Worm (Caenorhabditis elegans) whole organism, early embryonic: ENCODE data around the gene K10D2.8.

ENCODE experiments used
- B0310.2 ChIP-seq: sonication (generic microtip); optimal IDR thresholded peaks from 2 replicates; lab custom pipeline; 2016; ENCODE audit warnings: mild to moderate bottlenecking, missing genetic modification characterization, missing compliant biosample characterization
- aly-1 ChIP-seq: sonication (generic microtip); optimal IDR thresholded peaks from 2 replicates; lab custom pipeline; 2016; ENCODE audit warnings: missing genetic modification characterization, missing compliant biosample characterization
- ama-1 ChIP-seq: fragments of 150-350 bp; optimal IDR thresholded peaks from 2 replicates; lab custom pipeline; 2014
- ceh-13 ChIP-seq: fragments of 200-800 bp; sonication (Bioruptor generic); optimal IDR thresholded peaks from 2 replicates; lab custom pipeline; 2018; ENCODE audit warnings: mild to moderate bottlenecking, missing genetic modification characterization, missing compliant biosample characterization
- ceh-36 ChIP-seq: sonication (generic microtip); optimal IDR thresholded peaks from 2 replicates; lab custom pipeline; 2016; ENCODE audit warnings: missing genetic modification characterization, inconsistent platforms, missing compliant biosample characterization
- ets-7 ChIP-seq: sonication (generic microtip); optimal IDR thresholded peaks from 2 replicates; lab custom pipeline; 2016; ENCODE audit warnings: missing genotype, missing genetic modification characterization, missing compliant biosample characterization
- flt-1 ChIP-seq: fragments of 200-800 bp; sonication (Bioruptor generic); IDR thresholded peaks from 2 replicates; pipeline ENCODE4 v1.3.6; 2022; ENCODE audit warnings: missing genetic modification characterization, missing compliant biosample characterization
- hmg-4 ChIP-seq: fragments of 200-800 bp; sonication (Bioruptor generic); optimal IDR thresholded peaks from 2 replicates; lab custom pipeline; 2018; ENCODE audit warnings: mild to moderate bottlenecking, missing genetic modification characterization, missing compliant biosample characterization
- hnd-1 ChIP-seq: sonication (generic microtip); optimal IDR thresholded peaks from 2 replicates; lab custom pipeline; 2016; ENCODE audit warnings: missing genetic modification characterization, missing compliant biosample characterization
- pes-1 ChIP-seq: fragments of 200-800 bp; sonication (Bioruptor generic); IDR thresholded peaks from 2 replicates; pipeline ENCODE4 v1.3.6; 2022; ENCODE audit warnings: missing genetic modification reagents, missing genetic modification characterization, missing compliant biosample characterization
- scrt-1 ChIP-seq: fragments of 200-800 bp; sonication (Bioruptor generic); IDR thresholded peaks from 2 replicates; pipeline ENCODE4 v1.3.6; 2022; ENCODE audit warnings: missing genetic modification characterization, missing compliant biosample characterization
- sea-1 ChIP-seq: fragments of 200-800 bp; sonication (Bioruptor generic); conservative IDR thresholded peaks from 2 replicates; pipeline ENCODE4 v1.3.6; 2022; ENCODE audit warnings: missing genetic modification characterization, missing compliant biosample characterization
- tra-4 ChIP-seq: sonication (generic microtip); optimal IDR thresholded peaks from 2 replicates; lab custom pipeline; 2017; ENCODE audit warnings: missing genetic modification characterization, missing compliant biosample characterization

ce11 chrIII:5145874-5146273 lies 42.7 kb upstream of the K10D2.8 start:
- no peak for TF ChIP-seq scrt-1 (GFP tag; lab: Robert Waterston, UW)
- no peak for TF ChIP-seq ama-1
- TF ChIP-seq aly-1 (tag; lab: Kevin White, UChicago), result no peak
- no peak for TF ChIP-seq ceh-36
- TF ChIP-seq hnd-1 (tag; lab: Kevin White, UChicago), result no peak
- no peak for TF ChIP-seq sea-1 (GFP tag; lab: Robert Waterston, UW)
- TF ChIP-seq hmg-4, result no peak
- TF ChIP-seq ets-7 (tag; lab: Kevin White, UChicago), result no peak
- no peak for TF ChIP-seq flt-1 (GFP tag; lab: Robert Waterston, UW)
- no peak for TF ChIP-seq B0310.2
- no peak for TF ChIP-seq pes-1 (GFP tag; lab: Robert Waterston, UW)
- TF ChIP-seq tra-4 (tag; lab: Kevin White, UChicago), result no peak
- TF ChIP-seq ceh-13 (GFP tag; lab: Kevin White, UChicago), result no peak
